Fruit fly (Drosophila melanogaster) whole organism, pupa: ENCODE data around the gene Gprk2.

Experiments used
- CG14655 ChIP-seq: fragments of 200-800 bp; sonication (Bioruptor generic); optimal IDR thresholded peaks from 3 replicates; lab custom pipeline; 2017; ENCODE audit warnings: mild to moderate bottlenecking, missing biosample characterization, missing genetic modification reagents, missing genetic modification characterization
- CG4496 ChIP-seq: fragments of 200-800 bp; sonication (Bioruptor generic); IDR thresholded peaks from 3 replicates; pipeline ENCODE4 v1.3.6; 2022; ENCODE audit warnings: missing biosample characterization, missing genetic modification characterization
- D1 ChIP-seq: fragments of 200-800 bp; sonication (Bioruptor generic); optimal IDR thresholded peaks from 2 replicates; lab custom pipeline; 2018; ENCODE audit warnings: missing biosample characterization, mild to moderate bottlenecking, missing genetic modification characterization, moderate library complexity
- Ets98B ChIP-seq: fragments of 200-800 bp; sonication (Bioruptor generic); IDR thresholded peaks from 2 replicates; pipeline ENCODE4 v1.3.6; 2022; ENCODE audit warnings: missing biosample characterization, missing genetic modification characterization
- Pif1B ChIP-seq: fragments of 200-800 bp; sonication (Bioruptor generic); optimal IDR thresholded peaks from 3 replicates; lab custom pipeline; 2016; ENCODE audit warnings: missing biosample characterization, missing genetic modification characterization
- gl ChIP-seq: fragments of 200-800 bp; sonication (Bioruptor generic); optimal IDR thresholded peaks from 2 replicates; lab custom pipeline; 2018; ENCODE audit warnings: missing biosample characterization, mild to moderate bottlenecking, missing genetic modification characterization
- rn ChIP-seq: fragments of 200-800 bp; sonication (Bioruptor generic); IDR thresholded peaks from 2 replicates; pipeline ENCODE4 v1.3.6; 2022; ENCODE audit warnings: missing biosample characterization, missing genetic modification characterization

- TF ChIP-seq D1 (tag; lab: Kevin White, UChicago) (no peak), Ets98B (no peak), rn (GFP tag; lab: Robert Waterston, UW) (no peak), CG14655 (GFP tag; lab: Kevin White, UChicago) (no peak), gl (tag; lab: Kevin White, UChicago) (no peak), CG4496 (GFP tag; lab: Robert Waterston, UW) (no peak), Pif1B (GFP tag; lab: Kevin White, UChicago) (no peak)
Observed at dm6 chr3R:31435619-31436018, 30.6 kb downstream of the Gprk2 start.
